Fruit fly (Drosophila melanogaster): Measurements from ENCODE around the gene CG33229.

The CG33229 gene

DNA sequence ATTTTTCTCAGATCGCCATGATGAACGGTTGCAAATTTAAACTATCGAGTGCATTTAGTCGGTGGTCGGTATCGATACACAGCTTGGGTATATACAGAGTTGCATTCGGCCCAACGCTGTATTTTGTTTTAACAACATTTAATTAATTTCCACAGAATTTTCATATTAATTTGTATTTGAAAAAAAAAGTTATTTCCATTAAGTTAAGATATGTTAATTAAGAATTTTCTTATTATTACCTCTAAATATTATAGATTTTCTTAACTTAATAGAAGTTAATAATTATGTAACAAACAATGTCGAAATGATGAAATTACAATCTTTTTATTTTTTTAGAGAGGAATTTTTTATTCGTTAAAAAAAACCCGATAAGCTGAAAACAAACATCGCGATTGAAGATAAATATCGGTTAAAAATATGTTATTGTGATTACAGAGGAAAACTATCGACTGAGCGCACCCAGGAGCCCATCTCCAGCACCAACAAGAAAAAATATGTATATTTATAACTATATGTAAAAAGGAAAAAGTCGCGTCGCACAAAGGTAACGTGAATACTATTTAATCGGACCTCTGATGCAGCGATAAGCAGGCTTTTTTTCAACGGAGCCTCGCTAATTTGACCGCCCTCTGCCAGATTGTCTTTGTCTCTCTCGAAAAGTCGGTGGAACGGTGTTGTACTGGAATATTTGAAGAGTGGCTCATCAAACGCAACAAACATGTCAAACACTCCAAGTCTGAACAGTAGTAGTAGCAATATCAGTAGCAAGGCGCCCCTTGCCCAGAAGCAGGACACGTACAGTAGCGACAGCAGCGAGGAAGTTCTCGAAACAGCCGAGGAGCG, 23.7 kb upstream of the CG33229 start, which contains the start of the genes rno and mri (continued):
- TF ChIP-seq schlank (tag; optimal IDR thresholded peaks at IDR 0.05) (peak; percentile 25), CG11247 (GFP tag; IDR thresholded peaks at IDR 0.05) (peak; percentile 50; the same call in 1 of the 2 replicates), Hsf (GFP tag; optimal IDR thresholded peaks at IDR 0.05) (peak; percentile 9), stc (GFP tag; IDR thresholded peaks at IDR 0.05) (peak; percentile 63; the same call in 1 of the 2 replicates), HLH3B (GFP tag; IDR thresholded peaks at IDR 0.05) (peak; percentile 74), HmgD (GFP tag; optimal IDR thresholded peaks at IDR 0.05) (no peak), Optix (GFP tag; IDR thresholded peaks at IDR 0.05) (peak; percentile 30; the same call in 1 of the 3 replicates), CG34376 (GFP tag; optimal IDR thresholded peaks at IDR 0.05) (peak; percentile 22), tin (GFP tag; optimal IDR thresholded peaks at IDR 0.05) (peak; percentile 58), run (tag; optimal IDR thresholded peaks at IDR 0.05) (peak; percentile 37), sim (GFP tag; IDR thresholded peaks at IDR 0.05) (no peak), hkb (optimal IDR thresholded peaks at IDR 0.05) (no peak), hkb (GFP tag; IDR thresholded peaks at IDR 0.05) (peak; percentile 66), Hr3 (GFP tag; optimal IDR thresholded peaks at IDR 0.05) (peak; percentile 80), Sin3A (optimal IDR thresholded peaks at IDR 0.05) (no peak), Atf3 (GFP tag; optimal IDR thresholded peaks at IDR 0.05) (peak; percentile 33), Max (GFP tag; optimal IDR thresholded peaks at IDR 0.05) (peak; percentile 9), CG2202 (tag; optimal IDR thresholded peaks at IDR 0.05) (no peak), onecut (GFP tag; IDR thresholded peaks at IDR 0.05) (peak; percentile 28), Rx (GFP tag; IDR thresholded peaks at IDR 0.05) (0 out of 2 replicates have a peak, but pooled peaks have one; percentile 19), CG18619 (GFP tag; optimal IDR thresholded peaks at IDR 0.05) (peak; percentile 44), CG1647 (GFP tag; optimal IDR thresholded peaks at IDR 0.05) (no peak), CG14710 (tag; optimal IDR thresholded peaks at IDR 0.05) (peak; percentile 93), Nf-YB (GFP tag; optimal IDR thresholded peaks at IDR 0.05) (peak; percentile 13), toy (GFP tag; IDR thresholded peaks at IDR 0.05) (no peak), Sry-β (GFP tag; optimal IDR thresholded peaks at IDR 0.05) (no peak), ci (GFP tag; IDR thresholded peaks at IDR 0.05) (peak; percentile 61; the same call in 2 of the 3 replicates), Aef1 (GFP tag; IDR thresholded peaks at IDR 0.05) (peak; percentile 47; the same call in 2 of the 3 replicates), CG8290 (GFP tag; optimal IDR thresholded peaks at IDR 0.05) (peak; percentile 16), CG8290 (tag; optimal IDR thresholded peaks at IDR 0.05) (peak in 1 of 2 experiments; percentile 3), Eip74EF (GFP tag; optimal IDR thresholded peaks at IDR 0.05) (no peak), CG8359 (GFP tag; optimal IDR thresholded peaks at IDR 0.05; ENCODE audit: borderline replicate concordance) (no peak), sob (GFP tag; IDR thresholded peaks at IDR 0.05) (peak; percentile 69), CG13296 (GFP tag; optimal IDR thresholded peaks at IDR 0.05) (no peak), dan (GFP tag; IDR thresholded peaks at IDR 0.05) (no peak), CG18262 (tag; optimal IDR thresholded peaks at IDR 0.05) (peak; percentile 84), gcm2 (GFP tag; optimal IDR thresholded peaks at IDR 0.05) (no peak), tna (GFP tag; IDR thresholded peaks at IDR 0.05; ENCODE audit: partially characterized antibody) (peak; percentile 90), CG12219 (GFP tag; optimal IDR thresholded peaks at IDR 0.05) (no peak), CG7786 (GFP tag; optimal IDR thresholded peaks at IDR 0.05) (no peak), CHES-1-like (GFP tag; optimal IDR thresholded peaks at IDR 0.05) (no peak), ac (GFP tag; optimal IDR thresholded peaks at IDR 0.05) (no peak), CG10959 (GFP tag; IDR thresholded peaks at IDR 0.05) (no peak), sna (GFP tag; IDR thresholded peaks at IDR 0.05; ENCODE audit: partially characterized antibody) (peak; percentile 93), her (GFP tag; optimal IDR thresholded peaks at IDR 0.05) (no peak), h (optimal IDR thresholded peaks at IDR 0.05) (no peak), sd (tag; optimal IDR thresholded peaks at IDR 0.05) (peak; percentile 30), NC2β (GFP tag; optimal IDR thresholded peaks at IDR 0.05) (no peak), Dp (GFP tag; optimal IDR thresholded peaks at IDR 0.05) (no peak), Awh (GFP tag; IDR thresholded peaks at IDR 0.05) (peak; percentile 75), Dref (GFP tag; IDR thresholded peaks at IDR 0.05) (peak; percentile 83)

All from whole organism, embryonic.